Worm (Caenorhabditis elegans) whole organism, young adult: ENCODE data around the gene rol-3.
A peak's percentile ranks its signal among the peaks of the same experiment; 100 is the strongest.

Source experiments
- B0035.1 ChIP-seq: sonication (generic microtip); optimal IDR thresholded peaks from 2 replicates; lab custom pipeline; 2016; ENCODE audit warnings: missing genetic modification characterization, mild to moderate bottlenecking, missing compliant biosample characterization, missing genotype, missing genetic modification reagents
- B0261.1 ChIP-seq: sonication (generic microtip); optimal IDR thresholded peaks from 2 replicates; lab custom pipeline; 2016; ENCODE audit warnings: mild to moderate bottlenecking, missing genetic modification characterization, moderate library complexity, missing compliant biosample characterization
- F33H1.4 ChIP-seq: fragments of 200-800 bp; sonication (Bioruptor generic); IDR thresholded peaks from 2 replicates; pipeline ENCODE4 v1.3.6; 2022; ENCODE audit warnings: missing genetic modification reagents, missing genetic modification characterization, missing compliant biosample characterization
- F39B2.1 ChIP-seq: fragments of 200-800 bp; sonication (Bioruptor generic); IDR thresholded peaks from 2 replicates; pipeline ENCODE4 v1.3.6; 2022; ENCODE audit warnings: missing genetic modification reagents, missing genetic modification characterization, missing compliant biosample characterization
- F49E8.2 ChIP-seq: sonication (generic microtip); optimal IDR thresholded peaks from 3 replicates; lab custom pipeline; 2017; ENCODE audit warnings: missing genetic modification characterization, mild to moderate bottlenecking, missing compliant biosample characterization, antibody characterized with exemption, moderate library complexity; ENCODE audit not compliant: insufficient read depth
- F55B11.4 ChIP-seq: sonication (generic microtip); optimal IDR thresholded peaks from 2 replicates; lab custom pipeline; 2016; ENCODE audit warnings: missing compliant biosample characterization, missing genetic modification characterization, borderline replicate concordance; ENCODE audit not compliant: insufficient read depth
- Y53F4B.3 ChIP-seq: fragments of 200-800 bp; sonication (Bioruptor generic); IDR thresholded peaks from 2 replicates; pipeline ENCODE4 v1.3.6; 2022; ENCODE audit warnings: missing genetic modification reagents, missing genetic modification characterization, missing compliant biosample characterization
- Y53G8AR.9 ChIP-seq: fragments of 200-800 bp; sonication (Bioruptor generic); conservative IDR thresholded peaks from 2 replicates; pipeline ENCODE4 v1.3.6; 2022; ENCODE audit warnings: missing genetic modification reagents, missing genetic modification characterization, missing compliant biosample characterization
- ZK185.1 ChIP-seq: sonication (generic microtip); optimal IDR thresholded peaks from 2 replicates; lab custom pipeline; 2016; ENCODE audit warnings: mild to moderate bottlenecking, missing genetic modification characterization, missing compliant biosample characterization; ENCODE audit not compliant: poor library complexity, severe bottlenecking
- akir-1 ChIP-seq: fragments of 200-800 bp; sonication (Bioruptor generic); optimal IDR thresholded peaks from 2 replicates; lab custom pipeline; 2018; ENCODE audit warnings: mild to moderate bottlenecking, missing genetic modification characterization, moderate library complexity, missing compliant biosample characterization
- aptf-2 ChIP-seq: fragments of 200-800 bp; sonication (Bioruptor generic); conservative IDR thresholded peaks from 2 replicates; pipeline ENCODE4 v1.3.6; 2022; ENCODE audit warnings: missing genetic modification reagents, missing genetic modification characterization, missing compliant biosample characterization
- attf-5 ChIP-seq: fragments of 200-800 bp; sonication (Bioruptor generic); optimal IDR thresholded peaks from 2 replicates; lab custom pipeline; 2018; ENCODE audit warnings: mild to moderate bottlenecking, missing genetic modification characterization, missing compliant biosample characterization
- bed-2 ChIP-seq: fragments of 200-800 bp; sonication (Bioruptor generic); IDR thresholded peaks from 2 replicates; pipeline ENCODE4 v1.3.6; 2022; ENCODE audit warnings: missing genetic modification reagents, missing genetic modification characterization, missing compliant biosample characterization
- ceh-58 ChIP-seq: fragments of 200-800 bp; sonication (Bioruptor generic); IDR thresholded peaks from 2 replicates; pipeline ENCODE4 v1.3.6; 2022; ENCODE audit warnings: missing genetic modification characterization, missing compliant biosample characterization
- die-1 ChIP-seq: sonication (generic microtip); optimal IDR thresholded peaks from 2 replicates; lab custom pipeline; 2016; ENCODE audit warnings: missing genotype, mild to moderate bottlenecking, missing genetic modification characterization, missing compliant biosample characterization
- dpff-1 ChIP-seq: sonication (generic microtip); optimal IDR thresholded peaks from 2 replicates; lab custom pipeline; 2017; ENCODE audit warnings: mild to moderate bottlenecking, missing genetic modification characterization, missing compliant biosample characterization
- egrh-3 ChIP-seq: fragments of 200-800 bp; sonication (Bioruptor generic); IDR thresholded peaks from 2 replicates; pipeline ENCODE4 v1.3.6; 2022; ENCODE audit warnings: missing genetic modification reagents, missing genetic modification characterization, missing compliant biosample characterization
- hlh-26 ChIP-seq: fragments of 200-800 bp; sonication (Bioruptor generic); conservative IDR thresholded peaks from 2 replicates; pipeline ENCODE4 v1.3.6; 2022; ENCODE audit warnings: missing genetic modification reagents, missing genetic modification characterization, missing compliant biosample characterization
- hmg-1.2 ChIP-seq: fragments of 200-800 bp; sonication (Bioruptor generic); IDR thresholded peaks from 2 replicates; pipeline ENCODE4 v1.3.6; 2022; ENCODE audit warnings: missing genetic modification reagents, missing genetic modification characterization, missing compliant biosample characterization
- hrde-1 ChIP-seq: sonication (generic microtip); optimal IDR thresholded peaks from 2 replicates; lab custom pipeline; 2016; ENCODE audit warnings: missing genetic modification characterization, mild to moderate bottlenecking, missing compliant biosample characterization, moderate library complexity, missing genotype, missing genetic modification reagents, borderline replicate concordance
- lin-26 ChIP-seq: fragments of 200-800 bp; sonication (Bioruptor generic); IDR thresholded peaks from 2 replicates; pipeline ENCODE4 v1.3.6; 2022; ENCODE audit warnings: missing genetic modification reagents, missing genetic modification characterization, missing compliant biosample characterization
- lin-40 ChIP-seq: sonication (generic microtip); optimal IDR thresholded peaks from 2 replicates; lab custom pipeline; 2016; ENCODE audit warnings: missing genetic modification characterization, mild to moderate bottlenecking, missing compliant biosample characterization, missing genotype, missing genetic modification reagents
- lsl-1 ChIP-seq: fragments of 200-800 bp; sonication (Bioruptor generic); optimal IDR thresholded peaks from 2 replicates; lab custom pipeline; 2018; ENCODE audit warnings: mild to moderate bottlenecking, missing genetic modification characterization, moderate library complexity, missing compliant biosample characterization
- madf-10 ChIP-seq: sonication (generic microtip); optimal IDR thresholded peaks from 2 replicates; lab custom pipeline; 2016; ENCODE audit warnings: mild to moderate bottlenecking, missing genetic modification characterization, missing compliant biosample characterization
- mes-4 ChIP-seq: sonication (generic microtip); optimal IDR thresholded peaks from 2 replicates; lab custom pipeline; 2016; ENCODE audit warnings: missing genotype, missing genetic modification characterization, missing compliant biosample characterization
- nfyb-1 ChIP-seq: fragments of 200-800 bp; sonication (Bioruptor generic); IDR thresholded peaks from 2 replicates; pipeline ENCODE4 v1.3.6; 2022; ENCODE audit warnings: missing genetic modification reagents, missing genetic modification characterization, missing compliant biosample characterization
- nhr-27 ChIP-seq: fragments of 200-800 bp; sonication (Bioruptor generic); optimal IDR thresholded peaks from 2 replicates; lab custom pipeline; 2018; ENCODE audit warnings: mild to moderate bottlenecking, missing genetic modification characterization, moderate library complexity, missing compliant biosample characterization
- nhr-90 ChIP-seq: sonication (generic microtip); optimal IDR thresholded peaks from 2 replicates; lab custom pipeline; 2016; ENCODE audit warnings: missing genotype, mild to moderate bottlenecking, missing genetic modification characterization, missing compliant biosample characterization
- pha-4 ChIP-seq: fragments of 150-350 bp; sonication (generic microtip); optimal IDR thresholded peaks from 2 replicates; lab custom pipeline; 2014; ENCODE audit warnings: missing biosample characterization, missing genetic modification reagents, missing genetic modification characterization
- rec-8 ChIP-seq, 2 experiments: sonication (generic microtip); optimal IDR thresholded peaks; 2 replicates each; lab custom pipeline; 2016; ENCODE audit warnings: mild to moderate bottlenecking in 2 of 2, missing genetic modification characterization in 2 of 2, missing genetic modification reagents in 2 of 2, missing genotype in 2 of 2, missing biosample characterization in 1 of 2, missing compliant biosample characterization in 1 of 2, moderate library complexity in 1 of 2
- repo-1 ChIP-seq: sonication (generic microtip); optimal IDR thresholded peaks from 2 replicates; lab custom pipeline; 2017; ENCODE audit warnings: mild to moderate bottlenecking, missing genetic modification characterization, missing compliant biosample characterization
- sdz-38 ChIP-seq: sonication (generic microtip); optimal IDR thresholded peaks from 2 replicates; lab custom pipeline; 2016; ENCODE audit warnings: missing genotype, missing genetic modification characterization, missing compliant biosample characterization
- snpc-1.1 ChIP-seq: sonication (generic microtip); optimal IDR thresholded peaks from 2 replicates; lab custom pipeline; 2017; ENCODE audit warnings: missing genetic modification characterization, mild to moderate bottlenecking, missing compliant biosample characterization, antibody characterized with exemption, moderate library complexity, missing genotype, missing genetic modification reagents; ENCODE audit not compliant: insufficient read depth
- snpc-1.3 ChIP-seq: sonication (generic microtip); optimal IDR thresholded peaks from 2 replicates; lab custom pipeline; 2017; ENCODE audit warnings: missing genetic modification characterization, mild to moderate bottlenecking, missing compliant biosample characterization, antibody characterized with exemption, moderate library complexity, missing genotype, missing genetic modification reagents; ENCODE audit not compliant: insufficient read depth
- snpc-4 ChIP-seq, 5 experiments: fragments of 150-350 bp in 1 of 5; sonication (generic microtip) in 4 of 5; optimal IDR thresholded peaks; 2 replicates each; lab custom pipeline; 2014 to 2018; ENCODE audit warnings: missing genetic modification characterization in 5 of 5, missing biosample characterization in 3 of 5, antibody characterized with exemption in 2 of 5, mild to moderate bottlenecking in 2 of 5, missing compliant biosample characterization in 2 of 5, missing genotype in 2 of 5, moderate library complexity in 2 of 5, missing genetic modification reagents in 1 of 5
- somi-1 ChIP-seq: fragments of 200-800 bp; sonication (Bioruptor generic); optimal IDR thresholded peaks from 2 replicates; lab custom pipeline; 2018; ENCODE audit warnings: mild to moderate bottlenecking, missing genetic modification characterization, missing compliant biosample characterization
- sptf-2 ChIP-seq: fragments of 200-800 bp; sonication (Bioruptor generic); optimal IDR thresholded peaks from 2 replicates; lab custom pipeline; 2018; ENCODE audit warnings: mild to moderate bottlenecking, missing genetic modification characterization, missing compliant biosample characterization
- tbp1 ChIP-seq: fragments of 200-800 bp; sonication (Bioruptor generic); optimal IDR thresholded peaks from 2 replicates; lab custom pipeline; 2018; ENCODE audit warnings: mild to moderate bottlenecking, missing genetic modification characterization, missing compliant biosample characterization
- tbx-9 ChIP-seq: sonication (generic microtip); optimal IDR thresholded peaks from 2 replicates; lab custom pipeline; 2016; ENCODE audit warnings: borderline replicate concordance, missing genetic modification characterization, inconsistent platforms, missing compliant biosample characterization
- xnd-1 ChIP-seq: sonication (generic microtip); optimal IDR thresholded peaks from 2 replicates; lab custom pipeline; 2016; ENCODE audit warnings: missing genotype, missing genetic modification reagents, missing genetic modification characterization, missing compliant biosample characterization
- ztf-22 ChIP-seq: fragments of 200-800 bp; sonication (Bioruptor generic); optimal IDR thresholded peaks from 2 replicates; lab custom pipeline; 2018; ENCODE audit warnings: mild to moderate bottlenecking, missing genetic modification characterization, moderate library complexity, missing compliant biosample characterization
- ztf-25 ChIP-seq: fragments of 200-800 bp; sonication (Bioruptor generic); IDR thresholded peaks from 2 replicates; pipeline ENCODE4 v1.3.6; 2022; ENCODE audit warnings: missing genetic modification reagents, missing genetic modification characterization, missing compliant biosample characterization
- ztf-26 ChIP-seq: sonication (generic microtip); optimal IDR thresholded peaks from 2 replicates; lab custom pipeline; 2017; ENCODE audit warnings: missing genetic modification characterization, missing compliant biosample characterization
- ztf-3 ChIP-seq: fragments of 200-800 bp; sonication (Bioruptor generic); optimal IDR thresholded peaks from 2 replicates; lab custom pipeline; 2018; ENCODE audit warnings: mild to moderate bottlenecking, missing genetic modification characterization, missing compliant biosample characterization

The rol-3 gene

ce11 chrV:8230056-8230455, 8.2 kb downstream of the rol-3 start (continued):
- TF ChIP-seq nfyb-1 (GFP tag; lab: Robert Waterston, UW) (no peak), lsl-1 (peak; percentile 0), nhr-90 (tag; lab: Kevin White, UChicago) (peak; percentile 65), B0261.1 (tag; lab: Kevin White, UChicago) (peak; percentile 69), rec-8 (tag; optimal IDR thresholded peaks at IDR 0.05; lab: Kevin White, UChicago) (no peak)

DNA sequence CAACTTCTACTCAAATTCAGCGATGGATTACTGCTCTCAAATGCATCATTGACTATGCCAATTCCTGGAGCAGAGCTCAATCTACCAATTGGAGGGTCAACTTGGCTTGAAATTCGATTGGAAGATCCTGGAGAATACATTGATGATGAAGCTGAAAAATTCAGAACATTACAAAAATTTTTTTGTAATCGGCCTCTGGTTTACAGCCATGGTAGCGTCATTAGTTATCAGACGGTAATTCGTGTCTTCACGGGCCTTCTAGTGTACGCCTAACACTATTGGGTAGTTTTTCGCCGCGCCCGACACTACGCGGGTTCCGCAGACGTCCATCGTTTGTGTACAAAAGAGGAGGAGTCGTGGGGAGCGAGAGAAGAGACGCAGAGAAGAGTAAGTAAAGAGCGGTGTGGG, 9.5 kb downstream of the rol-3 start:
- TF ChIP-seq tbx-9 (no peak), akir-1 (GFP tag; lab: Kevin White, UChicago) (peak; percentile 49), F49E8.2 (tag; lab: Kevin White, UChicago) (peak; percentile 96), F39B2.1 (GFP tag; lab: Robert Waterston, UW) (peak; percentile 82), somi-1 (GFP tag; lab: Kevin White, UChicago) (peak; percentile 80), Y53F4B.3 (GFP tag; lab: Robert Waterston, UW) (peak; percentile 72), Y53G8AR.9 (GFP tag; lab: Robert Waterston, UW) (peak; percentile 86), bed-2 (peak; percentile 41; the same call in 1 of the 2 replicates), egrh-3 (GFP tag; lab: Robert Waterston, UW) (peak; percentile 70), xnd-1 (tag; lab: Kevin White, UChicago) (peak; percentile 66), hrde-1 (tag; lab: Kevin White, UChicago) (peak; percentile 90), ZK185.1 (peak; percentile 89), snpc-1.1 (tag; lab: Kevin White, UChicago) (peak; percentile 99), snpc-4 (GFP tag; optimal IDR thresholded peaks at IDR 0.05; lab: Kevin White, UChicago) (peak; percentile 100), snpc-4 (tag; optimal IDR thresholded peaks at IDR 0.05; lab: Kevin White, UChicago) (peak; percentile 99 to 100 (median 100)), ztf-3 (GFP tag; lab: Kevin White, UChicago) (no peak), B0035.1 (tag; lab: Kevin White, UChicago) (no peak), hlh-26 (no peak), mes-4 (tag; lab: Kevin White, UChicago) (peak; percentile 36), pha-4 (no peak), nhr-27 (tag; lab: Kevin White, UChicago) (peak; percentile 23), F33H1.4 (GFP tag; lab: Robert Waterston, UW) (peak; percentile 71), sptf-2 (GFP tag; lab: Kevin White, UChicago) (peak; percentile 17), dpff-1 (tag; lab: Kevin White, UChicago) (no peak), F55B11.4 (tag; lab: Kevin White, UChicago) (no peak), lsl-1 (peak; percentile 83), madf-10 (peak; percentile 77), ceh-58 (GFP tag; lab: Robert Waterston, UW) (no peak), B0261.1 (tag; lab: Kevin White, UChicago) (peak; percentile 59), ztf-26 (peak; percentile 25), lin-40 (peak; percentile 84), snpc-1.3 (tag; lab: Kevin White, UChicago) (peak; percentile 98), sdz-38 (tag; lab: Kevin White, UChicago) (no peak), tbp1 (GFP tag; lab: Kevin White, UChicago) (peak; percentile 84), ztf-25 (GFP tag; lab: Robert Waterston, UW) (peak; percentile 73; the same call in 1 of the 2 replicates), repo-1 (tag; lab: Kevin White, UChicago) (peak; percentile 87), ztf-22 (peak; percentile 22), die-1 (tag; lab: Kevin White, UChicago) (peak; percentile 52), aptf-2 (GFP tag; lab: Robert Waterston, UW) (0 out of 2 replicates have a peak, but pooled peaks have one; percentile 53), attf-5 (GFP tag; lab: Kevin White, UChicago) (peak; percentile 47), hmg-1.2 (GFP tag; lab: Robert Waterston, UW) (peak; percentile 99), lin-26 (GFP tag; lab: Robert Waterston, UW) (peak; percentile 59; the same call in 1 of the 2 replicates)
